Worm (Caenorhabditis elegans) whole organism, L2 larva: ENCODE measurements around the gene srw-112.

Source experiments
- blmp-1 ChIP-seq: sonication (generic microtip); optimal IDR thresholded peaks from 2 replicates; lab custom pipeline; 2017; ENCODE audit warnings: missing genetic modification characterization, mild to moderate bottlenecking, missing compliant biosample characterization, antibody characterized with exemption, moderate library complexity; ENCODE audit not compliant: insufficient read depth
- ceh-82 ChIP-seq: fragments of 150-350 bp; optimal IDR thresholded peaks from 2 replicates; lab custom pipeline; 2014; ENCODE audit warnings: missing biosample characterization, missing genetic modification characterization
- elt-1 ChIP-seq: fragments of 150-350 bp; optimal IDR thresholded peaks from 2 replicates; lab custom pipeline; 2014; ENCODE audit warnings: missing biosample characterization, missing genetic modification characterization
- lin-39 ChIP-seq: fragments of 150-350 bp; optimal IDR thresholded peaks from 2 replicates; lab custom pipeline; 2014; ENCODE audit warnings: missing biosample characterization, missing genetic modification reagents, missing genetic modification characterization
- mdl-1 ChIP-seq, 2 experiments: fragments of 150-350 bp in 1 of 2; sonication (generic microtip) in 1 of 2; optimal IDR thresholded peaks; 2 replicates each; lab custom pipeline; 2017; ENCODE audit warnings: missing biosample characterization in 2 of 2, missing genetic modification characterization in 2 of 2
- nhr-10 ChIP-seq: sonication (generic microtip); optimal IDR thresholded peaks from 2 replicates; lab custom pipeline; 2017; ENCODE audit warnings: missing biosample characterization, missing genetic modification characterization
- nhr-11 ChIP-seq: fragments of 150-350 bp; optimal IDR thresholded peaks from 2 replicates; lab custom pipeline; 2014; ENCODE audit warnings: missing biosample characterization, missing genetic modification characterization
- nhr-12 ChIP-seq: fragments of 150-350 bp; optimal IDR thresholded peaks from 2 replicates; lab custom pipeline; 2014; ENCODE audit warnings: missing biosample characterization, missing genetic modification characterization
- skn-1 ChIP-seq: sonication (generic microtip); optimal IDR thresholded peaks from 2 replicates; lab custom pipeline; 2017; ENCODE audit warnings: missing biosample characterization, missing genetic modification characterization
- unc-55 ChIP-seq: fragments of 150-350 bp; sonication (generic microtip); optimal IDR thresholded peaks from 3 replicates; lab custom pipeline; 2014; ENCODE audit warnings: missing biosample characterization, missing genetic modification reagents, missing genetic modification characterization
- zag-1 ChIP-seq: fragments of 150-350 bp; optimal IDR thresholded peaks from 2 replicates; lab custom pipeline; 2014; ENCODE audit warnings: missing biosample characterization, missing genetic modification characterization
- ztf-11 ChIP-seq: sonication (generic microtip); optimal IDR thresholded peaks from 2 replicates; lab custom pipeline; 2017; ENCODE audit warnings: missing biosample characterization, missing genetic modification characterization

DNA sequence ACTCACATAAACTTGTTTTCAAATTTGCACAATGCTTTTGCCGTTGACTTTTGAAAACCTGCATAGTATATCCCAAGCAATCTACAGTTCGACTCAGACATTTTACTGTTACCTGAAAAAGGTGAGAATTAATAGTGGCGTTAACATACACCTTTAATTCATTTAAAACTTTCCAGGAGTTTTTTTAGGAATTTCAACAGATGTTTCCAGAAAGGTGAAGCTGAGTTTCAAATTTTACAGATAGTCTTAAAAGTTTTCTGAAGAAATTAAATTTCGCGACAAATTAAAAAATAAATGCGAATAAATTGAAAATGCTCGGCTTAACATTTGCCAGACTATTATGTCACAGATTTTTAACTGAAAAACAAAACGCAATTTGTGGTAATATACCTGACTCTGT is 6.1 kb downstream of the srw-112 start, which contains the start of gene srw-119:
- no peak for TF ChIP-seq unc-55 (GFP tag; lab: Kevin White, UChicago)
- no peak for TF ChIP-seq skn-1 (tag; lab: Kevin White, UChicago)
- TF ChIP-seq zag-1 (tag; lab: Kevin White, UChicago): no peak
- TF ChIP-seq mdl-1 (tag; optimal IDR thresholded peaks at IDR 0.05; lab: Kevin White, UChicago): no peak
- TF ChIP-seq ztf-11 (tag; lab: Kevin White, UChicago): no peak
- TF ChIP-seq lin-39 (tag; lab: Kevin White, UChicago): no peak
- no peak for TF ChIP-seq nhr-12 (tag; lab: Kevin White, UChicago)
- TF ChIP-seq nhr-10 (tag; lab: Kevin White, UChicago): no peak
- TF ChIP-seq nhr-11 (tag; lab: Kevin White, UChicago): no peak
- TF ChIP-seq blmp-1: no peak
- no peak for TF ChIP-seq elt-1 (tag; lab: Kevin White, UChicago)
- TF ChIP-seq ceh-82 (tag; lab: Kevin White, UChicago): no peak
